Fruit fly (Drosophila melanogaster): Measurements from ENCODE around the gene CG43391.
"Not testable (repeated sequence)": the region's sequence is repeated elsewhere in the genome, so short reads cannot be mapped to it uniquely, and the experiment has no call there.

Gene CG43391

DNA sequence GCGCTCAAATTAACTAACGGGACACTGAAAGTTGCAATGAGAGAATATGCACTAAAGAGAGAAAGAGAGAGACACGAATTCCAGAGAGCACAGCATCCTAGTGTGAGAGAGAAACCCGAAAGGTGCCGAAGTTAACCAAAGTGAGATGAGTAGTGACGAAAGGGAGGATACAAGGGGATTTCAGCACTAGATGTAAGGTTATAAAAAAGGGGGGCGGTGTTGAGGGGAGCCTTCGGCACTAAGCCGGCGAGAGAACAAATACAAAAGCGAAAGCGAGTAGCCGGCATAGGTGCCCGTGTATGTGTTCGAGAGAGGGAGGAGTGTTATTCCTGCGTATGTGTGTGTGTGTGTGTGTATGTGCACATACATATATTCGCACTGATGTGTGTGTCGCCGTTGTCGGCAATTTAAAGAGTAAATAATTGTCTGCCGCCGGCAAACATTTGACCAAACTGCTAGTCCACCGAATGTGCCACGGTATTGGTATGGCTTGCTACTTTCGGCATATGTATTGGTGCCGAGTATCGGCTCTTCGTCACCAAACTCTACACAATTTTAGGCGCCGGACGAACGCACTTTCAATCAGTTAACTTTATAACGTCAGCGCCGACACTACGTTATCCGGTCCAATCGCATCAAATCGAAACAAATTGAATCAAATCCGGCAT lies 15.9 kb upstream of the CG43391 start, which contains the start of gene CG7368:
CG7368 (plus strand) TSS at position 618 of the 668 bp plus-strand sequence.
- no peak for TF ChIP-seq CG17801 (GFP tag; optimal IDR thresholded peaks at IDR 0.05; ENCODE audit: partially characterized antibody)

- no peak for TF ChIP-seq CG17801 (GFP tag; optimal IDR thresholded peaks at IDR 0.05; ENCODE audit: partially characterized antibody)
These were observed 13.0 kb upstream of the CG43391 start for dm6 chr3L:11593778-11594177.

DNA sequence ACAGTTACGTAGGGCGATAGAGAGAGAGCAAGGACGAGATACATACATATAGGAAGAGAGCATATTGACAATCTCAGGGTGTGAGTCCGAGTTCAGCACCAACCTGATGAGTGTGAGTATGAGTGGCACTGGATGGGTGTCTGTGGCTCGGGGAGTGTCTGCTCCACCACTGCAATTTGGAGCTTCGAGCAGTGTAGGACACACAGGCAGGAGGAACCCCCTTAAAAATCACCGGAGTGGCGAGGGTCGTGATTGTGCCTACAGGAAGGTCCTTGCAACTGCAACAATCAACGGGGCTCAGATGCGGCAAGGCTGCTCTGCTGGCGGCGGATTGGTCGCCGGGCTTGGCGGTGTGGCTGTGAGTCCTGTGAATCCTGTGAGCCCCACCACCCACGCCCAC lies 11.0 kb upstream of the CG43391 start:
- no peak for TF ChIP-seq CG17801 (GFP tag; optimal IDR thresholded peaks at IDR 0.05; ENCODE audit: partially characterized antibody)

dm6 chr3L:11591131-11591530 lies 10.3 kb upstream of the CG43391 start, which contains the start of gene CG33268:
TSS of gene CG33268 (minus strand) at chr3L:11591231.
- no peak for TF ChIP-seq CG17801 (GFP tag; optimal IDR thresholded peaks at IDR 0.05; ENCODE audit: partially characterized antibody)

DNA sequence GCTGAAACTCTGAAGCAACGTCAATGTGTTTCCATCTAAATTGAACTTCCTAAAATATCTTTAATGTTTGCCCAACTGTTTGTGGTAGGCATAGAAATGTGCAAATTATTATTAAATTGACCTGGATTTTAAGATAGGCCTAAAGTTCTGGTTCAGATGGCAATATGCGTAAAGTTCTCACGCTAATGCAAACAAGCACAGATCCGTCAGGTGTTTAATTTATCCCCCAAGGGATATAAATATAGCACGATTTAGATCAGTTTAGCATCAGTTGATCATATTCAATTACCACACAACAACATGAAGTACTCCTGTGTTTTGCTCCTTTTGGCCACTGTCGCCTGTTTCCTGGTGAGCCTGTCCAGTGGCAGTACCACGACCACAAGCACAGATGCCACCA lies 8.6 kb upstream of the CG43391 start, which contains the start of gene CG7377:
CG7377 (plus strand) TSS at position 301 of the 400 bp plus-strand sequence.
- TF ChIP-seq CG17801 (GFP tag; optimal IDR thresholded peaks at IDR 0.05; ENCODE audit: partially characterized antibody): not testable (repeated sequence)

dm6 chr3L:11588594-11588993 lies 7.8 kb upstream of the CG43391 start:
- no peak for TF ChIP-seq CG17801 (GFP tag; optimal IDR thresholded peaks at IDR 0.05; ENCODE audit: partially characterized antibody)

- TF ChIP-seq CG17801 (GFP tag; optimal IDR thresholded peaks at IDR 0.05; ENCODE audit: partially characterized antibody): peak; percentile 27
These were observed 7.1 kb upstream of the CG43391 start, which contains the start of gene rt for dm6 chr3L:11587720-11588580. TSS of gene rt (minus strand) at chr3L:11587770.

DNA sequence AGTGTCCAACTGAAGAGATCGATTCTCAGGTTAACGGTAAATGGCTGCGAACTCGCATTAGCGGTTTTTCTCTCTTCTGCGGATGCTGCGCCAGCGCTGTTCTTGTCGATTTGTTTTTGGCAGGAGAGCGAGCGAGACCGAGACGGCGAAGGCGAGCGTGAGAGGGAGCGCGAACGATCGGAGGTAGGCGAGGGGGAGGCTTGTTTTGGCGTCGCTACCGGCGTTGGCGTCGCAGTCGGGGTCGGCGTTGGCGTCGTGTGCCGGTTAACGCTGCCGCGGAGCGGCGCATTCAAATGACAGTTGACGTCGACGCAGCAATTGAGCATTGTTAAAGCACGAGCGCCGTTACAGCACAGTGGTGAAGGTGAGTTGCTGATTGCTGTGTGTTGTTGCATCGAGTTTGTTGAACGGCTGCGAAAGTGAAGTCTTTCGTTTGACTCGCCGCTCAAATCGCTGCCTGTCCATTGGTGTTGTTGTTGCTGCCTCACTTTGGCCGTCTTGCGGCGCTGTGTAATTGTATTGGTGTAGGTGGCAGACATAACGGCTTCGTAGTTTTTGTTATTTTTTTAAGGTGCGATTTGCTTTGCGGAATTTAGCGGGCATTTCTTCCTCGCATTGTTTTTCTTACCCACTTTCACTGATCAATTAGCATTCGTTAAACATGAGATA lies 6.1 kb upstream of the CG43391 start:
- no peak for TF ChIP-seq CG17801 (GFP tag; optimal IDR thresholded peaks at IDR 0.05; ENCODE audit: partially characterized antibody)

DNA sequence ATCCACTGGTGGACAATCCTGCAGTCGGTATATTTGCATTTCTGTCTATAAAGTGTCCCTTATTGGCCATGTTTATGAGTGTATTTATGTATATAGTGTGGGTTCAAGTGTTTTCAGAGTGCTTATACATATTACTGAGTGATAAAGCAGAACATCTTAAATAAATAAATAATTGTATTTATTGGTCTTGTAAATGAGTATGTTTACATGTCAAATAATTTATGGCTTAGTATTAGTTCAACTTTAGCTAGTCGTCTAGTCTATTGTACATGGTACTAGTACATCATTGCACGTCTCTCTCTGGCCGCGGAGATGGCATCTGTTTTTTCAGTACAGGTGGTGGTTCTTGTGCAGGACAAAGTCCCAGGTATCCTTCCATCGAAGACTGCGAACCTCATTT lies 3.1 kb upstream of the CG43391 start, which contains the start of gene CG32086:
CG32086 (minus strand) TSS at position 101 of the 400 bp plus-strand sequence.
- TF ChIP-seq CG17801 (GFP tag; optimal IDR thresholded peaks at IDR 0.05; ENCODE audit: partially characterized antibody): no peak

dm6 chr3L:11582097-11582496 lies 1.3 kb upstream of the CG43391 start, which contains the start of gene CG33269:
TSS of gene CG33269 (minus strand) at chr3L:11582197.
- TF ChIP-seq CG17801 (GFP tag; optimal IDR thresholded peaks at IDR 0.05; ENCODE audit: partially characterized antibody): no peak

DNA sequence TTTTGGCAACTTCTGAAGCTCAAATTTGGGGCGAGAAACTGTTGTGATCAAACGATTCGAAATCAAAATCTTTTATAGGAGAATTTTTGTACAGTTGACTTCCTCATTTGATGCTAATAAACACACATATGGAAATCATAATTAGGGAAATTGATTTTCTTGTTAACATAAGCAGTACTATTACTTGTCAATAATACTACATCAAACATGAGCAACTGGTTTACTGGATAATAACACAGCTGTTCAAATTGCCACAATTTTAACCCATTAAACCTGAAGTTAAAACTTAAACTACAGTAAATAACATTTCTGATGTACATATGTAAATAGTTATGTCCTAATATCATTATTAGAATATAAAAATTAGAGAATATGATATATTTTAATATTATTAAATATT lies 900 bp downstream of the CG43391 start, which contains the start of gene CG43390:
CG43390 (minus strand) TSS at position 32 of the 400 bp plus-strand sequence.
- no peak for TF ChIP-seq CG17801 (GFP tag; optimal IDR thresholded peaks at IDR 0.05; ENCODE audit: partially characterized antibody)

DNA sequence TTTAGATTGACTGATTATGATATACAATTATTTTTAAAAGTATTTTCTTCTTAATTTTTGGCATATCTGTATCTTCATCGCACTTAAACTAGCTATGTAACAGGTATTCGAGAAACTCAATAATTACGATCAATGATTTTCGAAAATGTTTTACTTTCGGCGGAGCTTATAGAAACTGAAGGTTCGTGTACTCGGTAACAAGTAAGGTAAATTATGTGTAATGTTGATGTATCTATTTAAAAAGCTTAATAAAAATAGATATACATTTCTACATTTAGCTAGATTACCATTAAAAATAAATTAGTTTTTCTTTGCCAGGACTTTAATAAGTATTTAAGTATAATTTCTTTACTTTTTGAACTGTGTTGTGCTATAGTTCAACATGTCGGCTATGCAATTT lies 2.0 kb downstream of the CG43391 start:
- TF ChIP-seq CG17801 (GFP tag; optimal IDR thresholded peaks at IDR 0.05; ENCODE audit: partially characterized antibody): no peak

DNA sequence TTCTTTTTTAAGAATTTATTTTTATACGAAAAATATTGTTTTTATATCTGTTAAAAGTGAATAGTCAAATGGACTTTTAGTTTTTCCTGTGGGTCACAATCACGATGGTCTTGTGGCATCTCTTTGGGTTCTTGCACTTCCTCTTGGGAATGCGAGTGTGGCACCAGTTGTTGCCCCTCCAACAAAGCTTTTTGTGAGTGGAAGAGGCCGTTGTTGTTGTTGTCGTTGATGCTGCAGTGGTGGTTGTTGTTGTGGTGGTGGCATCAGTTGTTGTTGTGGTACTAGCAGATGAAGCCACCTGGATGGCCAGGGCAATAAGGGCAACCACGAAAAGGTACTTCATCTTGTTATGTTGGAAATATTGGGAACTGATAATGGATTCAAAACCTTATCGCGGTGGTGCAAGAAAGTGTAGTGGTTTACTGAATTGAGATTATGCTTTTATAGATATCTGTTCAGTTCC lies 2.6 kb downstream of the CG43391 start, which contains the start of gene CG33270:
CG33270 (minus strand) TSS at position 413 of the 463 bp plus-strand sequence.
- no peak for TF ChIP-seq CG17801 (GFP tag; optimal IDR thresholded peaks at IDR 0.05; ENCODE audit: partially characterized antibody)

dm6 chr3L:11577395-11577794 lies 3.4 kb downstream of the CG43391 start, which contains the start of gene CG33271:
TSS of gene CG33271 (minus strand) at chr3L:11577495.
- TF ChIP-seq CG17801 (GFP tag; optimal IDR thresholded peaks at IDR 0.05; ENCODE audit: partially characterized antibody): no peak

- not testable (repeated sequence) for TF ChIP-seq CG17801 (GFP tag; optimal IDR thresholded peaks at IDR 0.05; ENCODE audit: partially characterized antibody)
These were observed 3.9 kb downstream of the CG43391 start, which contains the start of gene CG33489 for dm6 chr3L:11576944-11577343. TSS of gene CG33489 (minus strand) at chr3L:11577044.
